Worm (Caenorhabditis elegans): Measurements from ENCODE around the gene W06D11.2.

Gene W06D11.2

DNA sequence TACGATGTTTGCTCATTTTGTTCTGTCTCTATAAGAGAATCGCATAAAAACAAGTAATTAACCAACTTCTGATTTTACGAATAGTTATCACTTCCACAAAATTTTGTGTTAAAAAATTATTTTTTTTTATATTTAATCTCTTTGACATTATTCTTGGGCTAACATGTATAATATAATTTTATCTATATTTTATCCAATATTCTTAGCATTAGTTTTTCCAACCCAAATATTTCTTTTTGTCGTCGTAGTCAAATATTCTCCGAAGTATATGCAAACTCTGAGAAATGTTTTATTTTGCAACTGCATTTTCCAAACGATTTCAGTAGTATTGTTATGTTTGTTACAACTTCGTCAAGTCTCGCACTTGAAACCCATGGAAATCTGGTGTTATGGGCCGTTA is 36.9 kb upstream of the W06D11.2 start, which contains the start of gene srd-47:
TSS of gene srd-47 (plus strand) at position 164 of the 400 bp plus-strand sequence.
- TF ChIP-seq syd-9 (tag; optimal IDR thresholded peaks at IDR 0.05) (no peak), lin-11 (tag; optimal IDR thresholded peaks at IDR 0.05) (no peak), pag-3 (tag; optimal IDR thresholded peaks at IDR 0.05; ENCODE audit: borderline replicate concordance) (no peak), hlh-30 (tag; optimal IDR thresholded peaks at IDR 0.05; ENCODE audit: insufficient read depth) (no peak)

DNA sequence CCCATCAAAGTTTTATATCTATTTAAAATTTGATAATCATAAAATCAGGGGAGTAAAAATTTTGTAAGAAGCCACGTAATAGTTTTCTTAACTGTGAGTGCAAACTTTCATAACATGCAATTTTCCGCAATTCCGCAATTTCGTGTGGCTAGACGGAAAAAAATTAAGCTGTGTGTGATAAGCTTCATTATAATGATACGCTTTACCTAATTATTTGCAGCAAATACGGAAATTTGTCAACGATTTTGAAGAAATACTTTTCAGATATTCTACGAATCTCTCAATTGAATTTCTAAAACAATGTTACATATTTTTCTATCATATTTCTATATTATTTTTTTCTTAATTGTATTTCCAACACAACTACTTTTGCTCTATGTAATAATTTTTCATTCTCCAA is 35.3 kb upstream of the W06D11.2 start, which contains the start of gene srd-46:
TSS of gene srd-46 (plus strand) at position 301 of the 400 bp plus-strand sequence.
- no peak for TF ChIP-seq sox-4 (tag; optimal IDR thresholded peaks at IDR 0.05)
- no peak for TF ChIP-seq pha-4 (tag; optimal IDR thresholded peaks at IDR 0.05)
- no peak for TF ChIP-seq ama-1 (optimal IDR thresholded peaks at IDR 0.05)
- TF ChIP-seq ceh-22 (tag; optimal IDR thresholded peaks at IDR 0.05): no peak
- TF ChIP-seq K02D7.2 (tag; optimal IDR thresholded peaks at IDR 0.05): no peak
- no peak for TF ChIP-seq nfya-1 (tag; optimal IDR thresholded peaks at IDR 0.05)
- no peak for TF ChIP-seq ceh-30 (tag; optimal IDR thresholded peaks at IDR 0.05)
- TF ChIP-seq elt-2 (tag; optimal IDR thresholded peaks at IDR 0.05): no peak
- TF ChIP-seq lim-6 (tag; optimal IDR thresholded peaks at IDR 0.05): no peak

DNA sequence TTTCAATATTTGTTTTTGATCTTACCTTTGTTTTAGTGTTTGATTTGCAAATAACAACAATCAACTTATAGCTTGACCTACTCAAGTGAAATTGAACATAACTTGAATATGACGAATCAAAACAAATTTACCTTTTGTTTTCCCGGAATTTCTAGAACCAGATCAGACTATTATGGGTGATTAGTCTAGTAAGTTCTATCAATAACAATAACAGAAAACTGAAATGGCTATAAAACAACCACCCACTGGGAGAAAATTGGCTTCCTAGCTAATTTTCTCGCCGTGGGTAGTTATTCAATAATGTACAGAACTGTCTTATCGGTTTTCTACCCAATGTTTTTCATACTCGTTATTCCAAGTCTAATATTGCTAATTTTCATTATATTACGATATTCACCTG is 32.1 kb upstream of the W06D11.2 start, which contains the start of gene srd-45:
TSS of gene srd-45 (plus strand) at position 301 of the 400 bp plus-strand sequence.
- no peak for TF ChIP-seq fax-1 (tag; optimal IDR thresholded peaks at IDR 0.05)
- no peak for TF ChIP-seq sox-2 (GFP tag; IDR thresholded peaks at IDR 0.05)
- TF ChIP-seq ceh-2 (tag; optimal IDR thresholded peaks at IDR 0.05): no peak
- no peak for TF ChIP-seq ceh-19 (GFP tag; optimal IDR thresholded peaks at IDR 0.05)
- TF ChIP-seq gmeb-2 (tag; optimal IDR thresholded peaks at IDR 0.05): no peak
- no peak for TF ChIP-seq fkh-6 (tag; optimal IDR thresholded peaks at IDR 0.05)
- no peak for TF ChIP-seq mec-3 (tag; optimal IDR thresholded peaks at IDR 0.05; ENCODE audit: borderline replicate concordance)
- no peak for TF ChIP-seq unc-3 (GFP tag; conservative IDR thresholded peaks at IDR 0.05)
- no peak for TF ChIP-seq unc-3 (tag; optimal IDR thresholded peaks at IDR 0.05)
- TF ChIP-seq pros-1 (tag; optimal IDR thresholded peaks at IDR 0.05): no peak
- no peak for TF ChIP-seq hlh-30 (tag; optimal IDR thresholded peaks at IDR 0.05; ENCODE audit: insufficient read depth)
- TF ChIP-seq ceh-6 (GFP tag; optimal IDR thresholded peaks at IDR 0.05): no peak
- no peak for TF ChIP-seq dve-1 (tag; optimal IDR thresholded peaks at IDR 0.05)
- no peak for TF ChIP-seq odd-2 (tag; optimal IDR thresholded peaks at IDR 0.05)
- TF ChIP-seq ref-2 (tag; optimal IDR thresholded peaks at IDR 0.05): no peak
- no peak for TF ChIP-seq tbx-2 (tag; optimal IDR thresholded peaks at IDR 0.05)
- no peak for TF ChIP-seq sdc-2 (tag; optimal IDR thresholded peaks at IDR 0.05)
- no peak for TF ChIP-seq ets-4 (tag; optimal IDR thresholded peaks at IDR 0.05)
- no peak for TF ChIP-seq Y22D7AL.16 (tag; optimal IDR thresholded peaks at IDR 0.05)

DNA sequence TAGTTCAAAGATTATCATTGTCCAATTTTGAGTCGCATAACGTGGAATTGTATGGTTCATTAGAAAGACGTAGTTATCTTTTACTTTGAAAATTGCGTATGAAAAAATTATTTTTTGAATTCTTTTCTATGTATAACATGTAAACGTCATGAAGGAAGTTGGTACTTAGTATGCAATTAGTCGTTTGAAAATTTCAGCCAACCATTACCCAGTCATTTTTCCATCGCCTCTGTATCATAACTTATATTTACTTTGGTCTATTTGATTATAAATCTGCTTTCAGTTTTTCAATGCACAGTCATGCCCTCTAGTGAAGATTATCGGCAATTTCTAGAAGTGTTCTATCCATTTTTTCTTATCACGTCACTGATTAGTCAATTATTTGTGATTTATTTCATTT is 29.9 kb upstream of the W06D11.2 start, which contains the start of gene srd-41:
TSS of gene srd-41 (plus strand) at position 301 of the 400 bp plus-strand sequence.
- no peak for TF ChIP-seq ceh-48 (tag; optimal IDR thresholded peaks at IDR 0.05)
- no peak for TF ChIP-seq fkh-6 (tag; optimal IDR thresholded peaks at IDR 0.05)
- no peak for TF ChIP-seq ama-1 (optimal IDR thresholded peaks at IDR 0.05)
- TF ChIP-seq nhr-232 (tag; optimal IDR thresholded peaks at IDR 0.05): no peak
- no peak for TF ChIP-seq F13H6.1 (tag; optimal IDR thresholded peaks at IDR 0.05)
- TF ChIP-seq rnt-1 (tag; optimal IDR thresholded peaks at IDR 0.05): no peak
- no peak for TF ChIP-seq unc-42 (tag; optimal IDR thresholded peaks at IDR 0.05)
- no peak for TF ChIP-seq sox-4 (tag; optimal IDR thresholded peaks at IDR 0.05)
- TF ChIP-seq unc-3 (GFP tag; conservative IDR thresholded peaks at IDR 0.05): no peak
- TF ChIP-seq unc-3 (tag; optimal IDR thresholded peaks at IDR 0.05): no peak
- TF ChIP-seq pqm-1 (tag; optimal IDR thresholded peaks at IDR 0.05): no peak
